Fruit fly (Drosophila melanogaster) whole organism, embryonic: ENCODE measurements around the gene CG14431.

ENCODE experiments used
- CG12299 ChIP-seq: fragments of 200-800 bp; sonication (Bioruptor generic); optimal IDR thresholded peaks from 2 replicates; lab custom pipeline; 2018; ENCODE audit warnings: missing biosample characterization, mild to moderate bottlenecking, missing genetic modification characterization
- CG17361 ChIP-seq: fragments of 200-800 bp; sonication (Bioruptor generic); IDR thresholded peaks from 3 replicates; pipeline ENCODE4 v1.3.6; 2022; ENCODE audit warnings: missing biosample characterization, missing genetic modification characterization
- CG32772 ChIP-seq: fragments of 200-800 bp; sonication (Bioruptor generic); IDR thresholded peaks from 2 replicates; pipeline ENCODE4 v1.3.6; 2022; ENCODE audit warnings: missing biosample characterization, missing genetic modification characterization
- CG4854 ChIP-seq: fragments of 200-800 bp; sonication (Bioruptor generic); optimal IDR thresholded peaks from 2 replicates; lab custom pipeline; 2016; ENCODE audit warnings: missing biosample characterization, missing genetic modification characterization, inconsistent platforms
- CG7357 ChIP-seq: fragments of 200-800 bp; sonication (Bioruptor generic); IDR thresholded peaks from 3 replicates; pipeline ENCODE4 v1.3.6; 2022; ENCODE audit warnings: missing biosample characterization, missing genetic modification characterization
- Ravus ChIP-seq: fragments of 200-800 bp; sonication (Bioruptor generic); IDR thresholded peaks from 2 replicates; pipeline ENCODE4 v1.3.6; 2022; ENCODE audit warnings: missing biosample characterization, missing genetic modification characterization
- dmrt11E ChIP-seq: fragments of 200-800 bp; sonication (Bioruptor generic); optimal IDR thresholded peaks from 3 replicates; lab custom pipeline; 2018; ENCODE audit warnings: missing biosample characterization, mild to moderate bottlenecking, missing genetic modification characterization, moderate library complexity
- dysf ChIP-seq: fragments of 200-800 bp; sonication (Bioruptor generic); IDR thresholded peaks from 3 replicates; pipeline ENCODE4 v1.3.6; 2022; ENCODE audit warnings: missing biosample characterization, missing genetic modification characterization
- gro ChIP-seq: fragments of 200-800 bp; sonication (Bioruptor generic); optimal IDR thresholded peaks from 2 replicates; lab custom pipeline; 2016; ENCODE audit warnings: missing biosample characterization, missing genetic modification characterization
- h ChIP-seq: fragments of >200 bp; optimal IDR thresholded peaks from 2 replicates; lab custom pipeline; 2017
- kah ChIP-seq: fragments of 200-800 bp; sonication (Bioruptor generic); optimal IDR thresholded peaks from 2 replicates; lab custom pipeline; 2018; ENCODE audit warnings: missing biosample characterization, mild to moderate bottlenecking, missing genetic modification characterization
- psq ChIP-seq: fragments of 200-800 bp; sonication (Bioruptor generic); optimal IDR thresholded peaks from 2 replicates; lab custom pipeline; 2017; ENCODE audit warnings: missing biosample characterization, missing genetic modification characterization
- sisA ChIP-seq: fragments of 200-800 bp; sonication (Bioruptor generic); IDR thresholded peaks from 2 replicates; pipeline ENCODE4 v1.3.6; 2022; ENCODE audit warnings: missing biosample characterization, missing genetic modification characterization

DNA sequence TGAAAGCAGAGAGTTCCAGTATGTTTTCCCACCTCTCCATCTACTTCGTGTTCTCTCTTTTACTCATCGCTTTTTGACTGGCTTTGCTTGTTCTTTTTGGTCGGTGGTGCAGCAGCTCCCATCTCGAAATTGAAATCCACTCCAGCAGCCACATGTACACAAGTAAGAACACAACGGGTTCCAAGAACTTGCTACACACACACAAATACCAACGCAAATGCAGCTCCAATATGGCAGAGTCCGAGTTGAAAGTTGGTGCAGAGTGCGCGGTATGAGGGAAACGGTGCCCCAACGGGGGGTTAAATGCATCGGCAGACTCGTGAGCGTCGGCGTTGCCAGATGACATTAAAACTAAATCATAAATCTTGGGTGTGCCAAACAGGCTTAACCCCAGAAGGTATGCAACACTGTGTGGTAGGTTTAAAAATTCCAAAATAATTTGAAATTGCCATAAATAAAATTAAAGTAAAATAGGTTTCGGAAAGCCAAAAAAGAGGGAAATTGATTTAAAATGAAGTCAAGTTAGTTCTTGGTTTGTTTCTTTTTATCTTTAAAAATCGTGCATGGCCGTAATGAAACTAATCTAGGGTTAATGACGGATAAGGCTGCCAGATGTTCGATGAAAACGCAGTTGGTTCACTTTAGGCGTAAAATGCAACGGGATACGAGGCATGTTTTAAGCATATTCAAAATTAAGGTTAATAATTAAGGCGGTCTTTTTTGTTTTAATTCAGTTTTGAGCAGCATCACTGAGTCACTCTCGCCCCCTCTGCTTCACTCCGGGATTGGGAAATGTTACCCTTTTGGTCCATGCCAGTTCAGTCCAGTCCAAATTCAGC is 89.8 kb downstream of the CG14431 start:
- TF ChIP-seq kah (GFP tag; lab: Kevin White, UChicago): no peak
- TF ChIP-seq h: no peak
- no peak; the same call in 1 of the 2 replicates for TF ChIP-seq sisA (GFP tag; lab: Robert Waterston, UW)
- peak; percentile 59 for TF ChIP-seq CG17361 (GFP tag; lab: Robert Waterston, UW)
- no peak for TF ChIP-seq CG12299 (tag; lab: Kevin White, UChicago)
- no peak for TF ChIP-seq gro (GFP tag; lab: Kevin White, UChicago)
- TF ChIP-seq CG32772: no peak
- no peak for TF ChIP-seq CG7357 (GFP tag; lab: Robert Waterston, UW)
- peak; percentile 32 for TF ChIP-seq dmrt11E (tag; lab: Kevin White, UChicago)
- TF ChIP-seq Ravus: no peak
- TF ChIP-seq dysf (GFP tag; lab: Robert Waterston, UW): no peak
- TF ChIP-seq CG4854: no peak
- no peak for TF ChIP-seq psq (GFP tag; lab: Kevin White, UChicago)
